Fruit fly (Drosophila melanogaster): ENCODE measurements around the gene CG31441.

DNA sequence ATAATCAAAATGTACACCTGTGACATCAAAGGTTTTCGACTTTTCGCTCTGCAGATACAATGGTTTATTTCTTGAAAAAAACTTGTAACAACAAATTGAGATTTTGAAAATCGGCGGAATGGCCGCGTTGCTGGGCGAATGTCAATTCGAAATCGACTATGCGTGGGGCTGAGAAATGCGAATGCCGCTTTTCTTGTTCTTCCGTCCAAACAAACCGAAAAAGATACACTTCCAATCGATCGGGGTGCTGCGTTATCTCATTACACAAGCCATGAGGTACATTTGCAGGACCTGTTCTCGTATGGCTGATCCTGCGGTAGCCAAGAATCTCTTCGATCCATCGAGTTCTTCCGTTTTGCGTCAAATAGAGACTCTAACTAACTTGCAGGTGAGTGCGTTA lies 1.5 kb downstream of the CG31441 start, which contains the start of gene CG31388:
- TF ChIP-seq CG8478 (optimal IDR thresholded peaks at IDR 0.05) (no peak), psq (optimal IDR thresholded peaks at IDR 0.05) (no peak), pan (optimal IDR thresholded peaks at IDR 0.05) (no peak), Dll (optimal IDR thresholded peaks at IDR 0.05) (no peak)

All from whole organism.